Worm (Caenorhabditis elegans): Measurements from ENCODE around the gene T03G6.7.

The T03G6.7 gene

ce11 chrX:2549322-2549721 is 44.5 kb upstream of the T03G6.7 start (continued):
- TF ChIP-seq ceh-18 (tag; optimal IDR thresholded peaks at IDR 0.05) (peak; percentile 83), unc-86 (tag; optimal IDR thresholded peaks at IDR 0.05) (peak; percentile 70), tbx-2 (tag; optimal IDR thresholded peaks at IDR 0.05) (peak; percentile 79), fax-1 (tag; optimal IDR thresholded peaks at IDR 0.05) (peak; percentile 81), elt-2 (tag; optimal IDR thresholded peaks at IDR 0.05) (peak; percentile 91), syd-9 (tag; optimal IDR thresholded peaks at IDR 0.05) (peak; percentile 81), ceh-22 (tag; optimal IDR thresholded peaks at IDR 0.05) (no peak), ztf-16 (tag; optimal IDR thresholded peaks at IDR 0.05) (peak; percentile 82), sox-4 (tag; optimal IDR thresholded peaks at IDR 0.05) (peak; percentile 69), ceh-45 (GFP tag; IDR thresholded peaks at IDR 0.05) (peak; percentile 73), nfya-1 (tag; optimal IDR thresholded peaks at IDR 0.05) (peak; percentile 40), zip-5 (tag; optimal IDR thresholded peaks at IDR 0.05) (peak; percentile 54), C38D4.7 (GFP tag; optimal IDR thresholded peaks at IDR 0.05) (peak; percentile 82), pha-2 (tag; optimal IDR thresholded peaks at IDR 0.05) (peak; percentile 88), ceh-14 (tag; optimal IDR thresholded peaks at IDR 0.05) (peak; percentile 88), pat-9 (tag; optimal IDR thresholded peaks at IDR 0.05) (peak; percentile 85), fkh-10 (GFP tag; optimal IDR thresholded peaks at IDR 0.05) (peak; percentile 41), eyg-1 (tag; optimal IDR thresholded peaks at IDR 0.05) (peak; percentile 79), ceh-31 (tag; optimal IDR thresholded peaks at IDR 0.05) (peak; percentile 62), hlh-8 (tag; optimal IDR thresholded peaks at IDR 0.05) (peak; percentile 32), ahr-1 (tag; optimal IDR thresholded peaks at IDR 0.05) (peak; percentile 51), unc-42 (tag; optimal IDR thresholded peaks at IDR 0.05) (peak; percentile 53), nhr-11 (tag; optimal IDR thresholded peaks at IDR 0.05) (no peak), pha-4 (tag; optimal IDR thresholded peaks at IDR 0.05) (no peak), K02D7.2 (tag; optimal IDR thresholded peaks at IDR 0.05) (peak; percentile 81), lim-6 (tag; optimal IDR thresholded peaks at IDR 0.05) (no peak), dve-1 (tag; optimal IDR thresholded peaks at IDR 0.05) (peak; percentile 75), hlh-30 (tag; optimal IDR thresholded peaks at IDR 0.05; ENCODE audit: insufficient read depth) (no peak), ref-2 (tag; optimal IDR thresholded peaks at IDR 0.05) (peak; percentile 82), K09A11.1 (tag; optimal IDR thresholded peaks at IDR 0.05; ENCODE audit: insufficient read depth) (peak; percentile 71), ceh-30 (tag; optimal IDR thresholded peaks at IDR 0.05) (no peak), gmeb-2 (tag; optimal IDR thresholded peaks at IDR 0.05) (peak; percentile 85), unc-55 (GFP tag; optimal IDR thresholded peaks at IDR 0.05) (no peak), ceh-48 (tag; optimal IDR thresholded peaks at IDR 0.05) (peak; percentile 44), fkh-6 (tag; optimal IDR thresholded peaks at IDR 0.05) (peak; percentile 74), pqm-1 (tag; optimal IDR thresholded peaks at IDR 0.05) (peak; percentile 57)

- TF ChIP-seq F13H6.1 (tag; optimal IDR thresholded peaks at IDR 0.05) (no peak), unc-42 (tag; optimal IDR thresholded peaks at IDR 0.05) (peak; percentile 64)
Measured at ce11 chrX:2550665-2551064, 43.2 kb upstream of the T03G6.7 start.

- no peak for TF ChIP-seq ceh-19 (GFP tag; optimal IDR thresholded peaks at IDR 0.05)
- TF ChIP-seq ceh-31 (tag; optimal IDR thresholded peaks at IDR 0.05): no peak
- TF ChIP-seq elt-4 (tag; optimal IDR thresholded peaks at IDR 0.05): no peak
- no peak for TF ChIP-seq elt-2 (tag; optimal IDR thresholded peaks at IDR 0.05)
- TF ChIP-seq hlh-13 (GFP tag; optimal IDR thresholded peaks at IDR 0.05): no peak
- TF ChIP-seq odd-2 (tag; optimal IDR thresholded peaks at IDR 0.05): no peak
- TF ChIP-seq C08G9.2 (tag; optimal IDR thresholded peaks at IDR 0.05): no peak
- TF ChIP-seq pros-1 (tag; optimal IDR thresholded peaks at IDR 0.05): no peak
Measured at ce11 chrX:2551450-2551849, 42.4 kb upstream of the T03G6.7 start.

Data from whole organism, late embryonic.